Fruit fly (Drosophila melanogaster): ENCODE data around the gene shi.

DNA sequence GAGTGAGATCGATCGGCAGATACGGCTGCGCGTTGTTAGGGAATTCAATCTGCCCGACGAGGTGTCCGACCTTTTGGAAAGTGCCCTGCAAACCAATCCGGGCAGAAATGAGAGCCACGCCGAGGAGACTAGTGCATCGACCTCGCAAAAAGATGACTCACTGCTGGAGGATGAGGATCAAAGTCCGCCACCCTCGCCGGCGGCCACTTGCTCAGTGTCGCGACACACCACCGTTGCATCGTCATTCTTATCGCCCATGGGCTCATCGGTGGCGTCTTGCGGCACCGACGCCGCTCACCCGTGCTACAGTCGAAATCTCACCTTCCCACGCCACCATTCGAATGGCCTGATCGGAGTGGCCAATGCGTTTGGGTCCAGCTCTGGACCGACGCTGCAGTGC, 17.5 kb upstream of the shi start:
- TF ChIP-seq OdsH (GFP tag; optimal IDR thresholded peaks at IDR 0.05) (no peak), rgr (GFP tag; optimal IDR thresholded peaks at IDR 0.05) (no peak), usp (GFP tag; optimal IDR thresholded peaks at IDR 0.05) (no peak)
